Fruit fly (Drosophila melanogaster): ENCODE results near the gene Apc.

The Apc gene

dm6 chr3R:28819555-28820305 lies 24.8 kb downstream of the Apc start, which contains the start of the genes CG1523 and CG1647 (continued):
- TF ChIP-seq lov (optimal IDR thresholded peaks at IDR 0.05) (no peak), lov (GFP tag; IDR thresholded peaks at IDR 0.05) (0 out of 3 replicates have a peak, but pooled peaks have one; percentile 56), psq (GFP tag; optimal IDR thresholded peaks at IDR 0.05) (no peak), Side (GFP tag; optimal IDR thresholded peaks at IDR 0.05) (peak; percentile 39), Dad (GFP tag; optimal IDR thresholded peaks at IDR 0.05) (peak; percentile 24), nmo (GFP tag; optimal IDR thresholded peaks at IDR 0.05) (peak; percentile 74), Xrp1 (GFP tag; IDR thresholded peaks at IDR 0.05) (peak; percentile 54), Six4 (GFP tag; optimal IDR thresholded peaks at IDR 0.05) (peak; percentile 52), Camta (GFP tag; optimal IDR thresholded peaks at IDR 0.05) (peak; percentile 12), Doc2 (GFP tag; IDR thresholded peaks at IDR 0.05) (no peak), maf-S (GFP tag; optimal IDR thresholded peaks at IDR 0.05) (peak; percentile 61), dpn (GFP tag; optimal IDR thresholded peaks at IDR 0.05) (peak; percentile 45 to 58), CG9876 (GFP tag; optimal IDR thresholded peaks at IDR 0.05) (peak; percentile 26), knrl (GFP tag; IDR thresholded peaks at IDR 0.05; ENCODE audit: partially characterized antibody) (peak; percentile 56; the same call in 2 of the 3 replicates), klu (GFP tag; IDR thresholded peaks at IDR 0.05) (peak; percentile 52), CG1602 (GFP tag; optimal IDR thresholded peaks at IDR 0.05) (peak; percentile 43), fd3F (GFP tag; optimal IDR thresholded peaks at IDR 0.05) (peak; percentile 49), lmd (GFP tag; IDR thresholded peaks at IDR 0.05) (peak; percentile 62), zfh2 (GFP tag; optimal IDR thresholded peaks at IDR 0.05) (peak; percentile 55), CG3995 (GFP tag; optimal IDR thresholded peaks at IDR 0.05) (peak; percentile 22), sna (GFP tag; IDR thresholded peaks at IDR 0.05; ENCODE audit: partially characterized antibody) (peak; percentile 52; the same call in 1 of the 2 replicates), CG11456 (GFP tag; IDR thresholded peaks at IDR 0.05) (0 out of 3 replicates have a peak, but pooled peaks have one; percentile 29), Lpt (GFP tag; optimal IDR thresholded peaks at IDR 0.05) (no peak), BEAF-32 (GFP tag; optimal IDR thresholded peaks at IDR 0.05) (peak; percentile 68), CG17328 (GFP tag; IDR thresholded peaks at IDR 0.05) (peak; percentile 60; the same call in 1 of the 2 replicates), ci (GFP tag; IDR thresholded peaks at IDR 0.05) (0 out of 3 replicates have a peak, but pooled peaks have one; percentile 53), Aef1 (GFP tag; IDR thresholded peaks at IDR 0.05) (peak; percentile 42; the same call in 2 of the 3 replicates), Max (GFP tag; optimal IDR thresholded peaks at IDR 0.05) (peak; percentile 43), CG9932 (GFP tag; IDR thresholded peaks at IDR 0.05) (peak; percentile 57), CG10209 (GFP tag; optimal IDR thresholded peaks at IDR 0.05) (peak; percentile 36), az2 (GFP tag; optimal IDR thresholded peaks at IDR 0.05) (peak; percentile 70), bbx (GFP tag; IDR thresholded peaks at IDR 0.05; ENCODE audit: partially characterized antibody) (peak; percentile 33; the same call in 1 of the 2 replicates), CrebB (tag; optimal IDR thresholded peaks at IDR 0.05) (no peak), hb (GFP tag; IDR thresholded peaks at IDR 0.05; ENCODE audit: partially characterized antibody) (no peak), jumu (GFP tag; optimal IDR thresholded peaks at IDR 0.05) (peak; percentile 58), CG14014 (GFP tag; IDR thresholded peaks at IDR 0.05) (no peak), Bdp1 (GFP tag; optimal IDR thresholded peaks at IDR 0.05) (peak; percentile 26), ATbp (GFP tag; optimal IDR thresholded peaks at IDR 0.05) (peak; percentile 37), CG10959 (GFP tag; IDR thresholded peaks at IDR 0.05) (peak; percentile 44; the same call in 1 of the 2 replicates), schlank (tag; optimal IDR thresholded peaks at IDR 0.05) (no peak), CG4820 (GFP tag; optimal IDR thresholded peaks at IDR 0.05) (peak; percentile 54), salm (tag; optimal IDR thresholded peaks at IDR 0.05) (no peak), Fer2 (tag; optimal IDR thresholded peaks at IDR 0.05) (peak; percentile 63), br (optimal IDR thresholded peaks at IDR 0.05) (no peak), Mad (GFP tag; optimal IDR thresholded peaks at IDR 0.05) (peak; percentile 29), CG11085 (GFP tag; IDR thresholded peaks at IDR 0.05) (no peak), gt (GFP tag; IDR thresholded peaks at IDR 0.05) (peak; percentile 46; the same call in 1 of the 2 replicates), CG3163 (GFP tag; optimal IDR thresholded peaks at IDR 0.05) (peak; percentile 35), p53 (GFP tag; optimal IDR thresholded peaks at IDR 0.05) (no peak), fru (optimal IDR thresholded peaks at IDR 0.05) (no peak), phol (tag; optimal IDR thresholded peaks at IDR 0.05) (peak; percentile 75)
